Fruit fly (Drosophila melanogaster): ENCODE measurements around the gene Gapvd1.
A peak's percentile ranks its signal among the peaks of the same experiment; 100 is the strongest.

The Gapvd1 gene

DNA sequence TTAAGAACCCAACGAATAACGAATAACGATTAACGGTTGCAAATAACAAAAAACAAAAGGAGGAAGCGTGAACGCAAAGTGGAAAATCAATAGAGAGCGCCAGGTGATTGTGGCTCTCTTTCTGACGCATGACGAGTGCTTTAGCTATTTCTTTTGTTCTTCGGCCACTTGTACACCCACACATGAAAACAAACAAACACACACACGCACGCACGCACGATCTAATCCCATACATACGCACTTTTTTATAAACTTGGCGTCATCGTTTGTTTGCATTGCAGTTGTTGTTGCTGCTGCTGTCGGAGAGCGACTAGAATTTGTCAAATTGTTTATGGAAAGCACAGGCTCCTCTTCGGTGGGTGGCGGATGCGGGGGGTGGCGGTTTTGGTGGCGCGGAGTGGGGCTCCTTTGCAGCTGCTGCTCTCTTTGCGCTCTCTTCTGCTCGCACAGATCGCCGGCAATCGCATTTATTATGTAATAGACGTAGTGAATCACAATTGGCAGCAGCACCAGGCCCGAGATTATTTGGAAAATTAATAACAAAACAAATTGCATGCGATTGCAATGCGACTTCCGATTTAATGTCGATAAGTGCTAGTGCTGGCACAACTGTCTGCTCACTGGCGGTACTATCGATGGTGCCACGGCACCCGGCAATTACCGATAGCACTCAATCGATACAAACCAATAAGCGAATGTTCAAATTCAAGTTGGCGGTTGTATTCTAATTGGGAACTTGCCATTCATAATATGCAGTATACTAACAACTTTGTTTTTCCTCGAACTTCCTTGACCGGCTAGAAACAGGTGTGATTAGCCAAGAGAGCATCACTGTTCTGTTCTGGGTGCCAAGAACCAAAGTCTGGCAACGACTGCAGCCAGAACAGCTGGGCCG lies 14.0 kb downstream of the Gapvd1 start (continued):
- peak; percentile 71 for TF ChIP-seq CG17186 (GFP tag; optimal IDR thresholded peaks at IDR 0.05)
- peak; percentile 12 for TF ChIP-seq lab (GFP tag; optimal IDR thresholded peaks at IDR 0.05)
- TF ChIP-seq zen2 (GFP tag; IDR thresholded peaks at IDR 0.05; ENCODE audit: partially characterized antibody): peak; percentile 65; the same call in 1 of the 3 replicates
- peak; percentile 18 for TF ChIP-seq disco-r (GFP tag; optimal IDR thresholded peaks at IDR 0.05)
- no peak for TF ChIP-seq slou (GFP tag; optimal IDR thresholded peaks at IDR 0.05)
- TF ChIP-seq CG32772 (GFP tag; IDR thresholded peaks at IDR 0.05): peak; percentile 33; the same call in 1 of the 2 replicates
- peak; percentile 50 for TF ChIP-seq CG17829 (tag; optimal IDR thresholded peaks at IDR 0.05)
- TF ChIP-seq unpg (GFP tag; optimal IDR thresholded peaks at IDR 0.05): peak; percentile 9
- peak; percentile 74 for TF ChIP-seq CG42726 (GFP tag; IDR thresholded peaks at IDR 0.05; ENCODE audit: partially characterized antibody)
- TF ChIP-seq gce (GFP tag; IDR thresholded peaks at IDR 0.05): no peak
- peak; percentile 66 for TF ChIP-seq CG8944 (GFP tag; optimal IDR thresholded peaks at IDR 0.05)
- peak; percentile 3 for TF ChIP-seq Six4 (GFP tag; optimal IDR thresholded peaks at IDR 0.05)
- peak; percentile 8 for TF ChIP-seq Nf-YC (tag; optimal IDR thresholded peaks at IDR 0.05)
- peak; percentile 52 for TF ChIP-seq Dip3 (GFP tag; optimal IDR thresholded peaks at IDR 0.05)
- no peak for TF ChIP-seq fd102C (GFP tag; optimal IDR thresholded peaks at IDR 0.05)
- TF ChIP-seq CoRest (tag; optimal IDR thresholded peaks at IDR 0.05): peak; percentile 62
- no peak for TF ChIP-seq Neu2 (GFP tag; optimal IDR thresholded peaks at IDR 0.05; ENCODE audit: borderline replicate concordance)
- peak; percentile 78 for TF ChIP-seq Doc3 (GFP tag; IDR thresholded peaks at IDR 0.05; ENCODE audit: partially characterized antibody)
- TF ChIP-seq ash1 (GFP tag; optimal IDR thresholded peaks at IDR 0.05): no peak
- no peak for TF ChIP-seq CG6683 (GFP tag; optimal IDR thresholded peaks at IDR 0.05)
- TF ChIP-seq CG8290 (GFP tag; optimal IDR thresholded peaks at IDR 0.05): peak; percentile 22
- peak in 1 of 2 experiments; percentile 79 for TF ChIP-seq CG8290 (tag; optimal IDR thresholded peaks at IDR 0.05)
- peak; percentile 34 for TF ChIP-seq Hr3 (GFP tag; optimal IDR thresholded peaks at IDR 0.05)
- no peak for TF ChIP-seq H15 (GFP tag; IDR thresholded peaks at IDR 0.05)
- no peak for TF ChIP-seq ro (GFP tag; IDR thresholded peaks at IDR 0.05)
- TF ChIP-seq pum (GFP tag; optimal IDR thresholded peaks at IDR 0.05): peak; percentile 41
- peak; percentile 36 for TF ChIP-seq CG15601 (tag; optimal IDR thresholded peaks at IDR 0.05)
- TF ChIP-seq CG5245 (GFP tag; optimal IDR thresholded peaks at IDR 0.05): no peak
- TF ChIP-seq HHEX (GFP tag; optimal IDR thresholded peaks at IDR 0.05): peak; percentile 17
- TF ChIP-seq vnd (GFP tag; IDR thresholded peaks at IDR 0.05; ENCODE audit: partially characterized antibody): peak; percentile 91
- TF ChIP-seq CG2712 (tag; optimal IDR thresholded peaks at IDR 0.05): peak; percentile 25
- no peak for TF ChIP-seq luna (GFP tag; optimal IDR thresholded peaks at IDR 0.05)
- no peak for TF ChIP-seq CG12769 (tag; optimal IDR thresholded peaks at IDR 0.05)
- TF ChIP-seq Poxn (GFP tag; IDR thresholded peaks at IDR 0.05): no peak
- peak; percentile 81 for TF ChIP-seq CG8924 (tag; optimal IDR thresholded peaks at IDR 0.05)
- TF ChIP-seq Dll (GFP tag; IDR thresholded peaks at IDR 0.05; ENCODE audit: partially characterized antibody): peak; percentile 92
- TF ChIP-seq Gug (GFP tag; IDR thresholded peaks at IDR 0.05): peak; percentile 49; the same call in 2 of the 4 replicates
- TF ChIP-seq crc (GFP tag; optimal IDR thresholded peaks at IDR 0.05): peak; percentile 9
- peak; percentile 54 for TF ChIP-seq Myb (GFP tag; optimal IDR thresholded peaks at IDR 0.05)
- peak; percentile 74 for TF ChIP-seq E2f2 (GFP tag; IDR thresholded peaks at IDR 0.05)
- TF ChIP-seq ftz-f1 (GFP tag; optimal IDR thresholded peaks at IDR 0.05): no peak
- peak; percentile 89 for TF ChIP-seq kah (GFP tag; optimal IDR thresholded peaks at IDR 0.05)
- TF ChIP-seq klu (GFP tag; IDR thresholded peaks at IDR 0.05): no peak
- peak; percentile 53 for TF ChIP-seq MESR4 (GFP tag; optimal IDR thresholded peaks at IDR 0.05)
- no peak for TF ChIP-seq CG16815 (GFP tag; optimal IDR thresholded peaks at IDR 0.05)
- peak; percentile 49 for TF ChIP-seq CG3995 (GFP tag; optimal IDR thresholded peaks at IDR 0.05)
- no peak for TF ChIP-seq wdn (GFP tag; IDR thresholded peaks at IDR 0.05)
- TF ChIP-seq CG12155 (GFP tag; optimal IDR thresholded peaks at IDR 0.05): peak; percentile 45
- 0 out of 2 replicates have a peak, but pooled peaks have one; percentile 19 for TF ChIP-seq CG14014 (GFP tag; IDR thresholded peaks at IDR 0.05)

Measured in whole organism, embryonic.